Worm (Caenorhabditis elegans) whole organism, early embryonic: ENCODE results near the gene srsx-15.

Source experiments
- F13C5.2 ChIP-seq: sonication (generic microtip); optimal IDR thresholded peaks from 2 replicates; lab custom pipeline; 2017; ENCODE audit warnings: mild to moderate bottlenecking, missing genetic modification characterization, inconsistent platforms, missing compliant biosample characterization
- aly-1 ChIP-seq: sonication (generic microtip); optimal IDR thresholded peaks from 2 replicates; lab custom pipeline; 2016; ENCODE audit warnings: missing genetic modification characterization, missing compliant biosample characterization
- ama-1 ChIP-seq: fragments of 150-350 bp; optimal IDR thresholded peaks from 2 replicates; lab custom pipeline; 2014
- ceh-36 ChIP-seq: sonication (generic microtip); optimal IDR thresholded peaks from 2 replicates; lab custom pipeline; 2016; ENCODE audit warnings: missing genetic modification characterization, inconsistent platforms, missing compliant biosample characterization
- flt-1 ChIP-seq: fragments of 200-800 bp; sonication (Bioruptor generic); IDR thresholded peaks from 2 replicates; pipeline ENCODE4 v1.3.6; 2022; ENCODE audit warnings: missing genetic modification characterization, missing compliant biosample characterization
- hmbx-1 ChIP-seq: sonication (generic microtip); optimal IDR thresholded peaks from 2 replicates; lab custom pipeline; 2016; ENCODE audit warnings: mild to moderate bottlenecking, missing genetic modification characterization, missing compliant biosample characterization
- hmg-4 ChIP-seq: fragments of 200-800 bp; sonication (Bioruptor generic); optimal IDR thresholded peaks from 2 replicates; lab custom pipeline; 2018; ENCODE audit warnings: mild to moderate bottlenecking, missing genetic modification characterization, missing compliant biosample characterization
- pes-1 ChIP-seq: fragments of 200-800 bp; sonication (Bioruptor generic); IDR thresholded peaks from 2 replicates; pipeline ENCODE4 v1.3.6; 2022; ENCODE audit warnings: missing genetic modification reagents, missing genetic modification characterization, missing compliant biosample characterization
- scrt-1 ChIP-seq: fragments of 200-800 bp; sonication (Bioruptor generic); IDR thresholded peaks from 2 replicates; pipeline ENCODE4 v1.3.6; 2022; ENCODE audit warnings: missing genetic modification characterization, missing compliant biosample characterization
- tbx-37 ChIP-seq: fragments of 200-800 bp; sonication (Bioruptor generic); conservative IDR thresholded peaks from 2 replicates; pipeline ENCODE4 v1.3.6; 2022; ENCODE audit warnings: missing genetic modification reagents, missing genetic modification characterization, missing compliant biosample characterization
- tra-4 ChIP-seq: sonication (generic microtip); optimal IDR thresholded peaks from 2 replicates; lab custom pipeline; 2017; ENCODE audit warnings: missing genetic modification characterization, missing compliant biosample characterization

- no peak for TF ChIP-seq ama-1 (lab: Kevin White, UChicago)
- no peak for TF ChIP-seq hmbx-1
- no peak for TF ChIP-seq hmg-4
- TF ChIP-seq ceh-36 (tag; lab: Kevin White, UChicago) = no peak
- no peak for TF ChIP-seq aly-1
- no peak for TF ChIP-seq tbx-37
- TF ChIP-seq tra-4 (tag; lab: Kevin White, UChicago) = no peak
- no peak for TF ChIP-seq scrt-1 (GFP tag; lab: Robert Waterston, UW)
- TF ChIP-seq F13C5.2 (tag; lab: Kevin White, UChicago) = no peak
- no peak for TF ChIP-seq flt-1 (GFP tag; lab: Robert Waterston, UW)
- no peak for TF ChIP-seq pes-1 (GFP tag; lab: Robert Waterston, UW)
Observed at ce11 chrIV:5649073-5649583, 25.5 kb upstream of the srsx-15 start, which contains the start of gene csn-5.
